Worm (Caenorhabditis elegans) whole organism, mixed stage, embryonic: ENCODE measurements around the gene C01G10.10.

Experiments used
- elt-1 ChIP-seq: sonication (generic microtip); optimal IDR thresholded peaks from 2 replicates; lab custom pipeline; 2017; ENCODE audit warnings: missing genetic modification characterization, mild to moderate bottlenecking, missing compliant biosample characterization, antibody characterized with exemption, moderate library complexity, borderline replicate concordance; ENCODE audit not compliant: insufficient read depth
- lsy-2 ChIP-seq: fragments of 150-350 bp; optimal IDR thresholded peaks from 2 replicates; lab custom pipeline; 2014; ENCODE audit warnings: missing biosample characterization, missing genetic modification characterization
- sem-2 ChIP-seq: fragments of 200-800 bp; sonication (Bioruptor generic); optimal IDR thresholded peaks from 2 replicates; lab custom pipeline; 2018; ENCODE audit warnings: mild to moderate bottlenecking, missing genetic modification characterization, missing compliant biosample characterization
- snpc-4 ChIP-seq: fragments of 150-350 bp; optimal IDR thresholded peaks from 2 replicates; lab custom pipeline; 2014; ENCODE audit warnings: missing biosample characterization, missing genetic modification characterization
- unc-120 ChIP-seq: sonication (generic microtip); optimal IDR thresholded peaks from 2 replicates; lab custom pipeline; 2017; ENCODE audit warnings: missing genetic modification characterization, missing compliant biosample characterization; ENCODE audit not compliant: poor library complexity, severe bottlenecking

- TF ChIP-seq unc-120 (tag; lab: Kevin White, UChicago) (no peak), sem-2 (GFP tag; lab: Kevin White, UChicago) (no peak), lsy-2 (tag; lab: Kevin White, UChicago) (no peak), elt-1 (no peak), snpc-4 (tag; lab: Kevin White, UChicago) (no peak)
Measured at ce11 chrV:15065837-15066348, 16.3 kb downstream of the C01G10.10 start, which contains the start of gene otub-1.
